Fruit fly (Drosophila melanogaster) whole organism, wandering third instar larva: ENCODE measurements around the gene BBS8.

Experiments used
- CrebA ChIP-seq: fragments of 200-800 bp; sonication (Bioruptor generic); optimal IDR thresholded peaks from 2 replicates; lab custom pipeline; 2016; ENCODE audit warnings: missing biosample characterization, mild to moderate bottlenecking, missing genetic modification characterization, borderline replicate concordance
- GATAd ChIP-seq: sonication (Bioruptor generic); optimal IDR thresholded peaks from 2 replicates; lab custom pipeline; 2016; ENCODE audit warnings: missing biosample characterization, missing genetic modification characterization
- HLH106 ChIP-seq: fragments of 200-800 bp; optimal IDR thresholded peaks from 3 replicates; lab custom pipeline; 2019; ENCODE audit warnings: missing biosample characterization, mild to moderate bottlenecking, missing genetic modification characterization, moderate library complexity
- Hnf4 ChIP-seq: fragments of 200-800 bp; sonication (Bioruptor generic); optimal IDR thresholded peaks from 2 replicates; lab custom pipeline; 2016; ENCODE audit warnings: missing biosample characterization, mild to moderate bottlenecking, missing genetic modification characterization
- Hr78 ChIP-seq: fragments of >200 bp; optimal IDR thresholded peaks from 2 replicates; lab custom pipeline; 2017; ENCODE audit warnings: missing biosample characterization, missing genetic modification characterization
- Rel ChIP-seq, 2 experiments: fragments of 200-800 bp; sonication (Bioruptor generic) in 1 of 2; optimal IDR thresholded peaks; 2 replicates in 1 of 2; 3 replicates in 1 of 2; lab custom pipeline; 2016 to 2019; ENCODE audit warnings: mild to moderate bottlenecking in 2 of 2, missing biosample characterization in 2 of 2, missing genetic modification characterization in 2 of 2, moderate library complexity in 1 of 2
- br ChIP-seq: fragments of 200-800 bp; sonication (Bioruptor generic); optimal IDR thresholded peaks from 2 replicates; lab custom pipeline; 2016; ENCODE audit warnings: missing biosample characterization, missing genetic modification characterization
- brk ChIP-seq: fragments of 200-800 bp; sonication (Bioruptor generic); optimal IDR thresholded peaks from 2 replicates; lab custom pipeline; 2016; ENCODE audit warnings: missing biosample characterization, mild to moderate bottlenecking, missing genetic modification characterization
- dl ChIP-seq, 2 experiments: fragments of 175-275, 200-275 bp in 1 of 2; fragments of 200-275 bp in 1 of 2; sonication (Bioruptor generic); optimal IDR thresholded peaks; lab custom pipeline; 2018; ENCODE audit warnings: mild to moderate bottlenecking in 2 of 2, missing biosample characterization in 2 of 2, missing genetic modification characterization in 2 of 2, moderate library complexity in 2 of 2; ENCODE audit not compliant: partially characterized antibody in 2 of 2, insufficient read depth in 1 of 2
- h ChIP-seq: fragments of 200-800 bp; sonication (Bioruptor generic); optimal IDR thresholded peaks from 3 replicates; lab custom pipeline; 2016; ENCODE audit warnings: missing biosample characterization, mild to moderate bottlenecking, missing genetic modification characterization
- jim ChIP-seq: fragments of 175-275, 200-325 bp; sonication (Bioruptor generic); optimal IDR thresholded peaks from 2 replicates; lab custom pipeline; 2016; ENCODE audit warnings: missing biosample characterization, mild to moderate bottlenecking, missing genetic modification characterization
- psq ChIP-seq: fragments of 200-800 bp; sonication (Bioruptor generic); optimal IDR thresholded peaks from 3 replicates; lab custom pipeline; 2017; ENCODE audit warnings: missing biosample characterization, mild to moderate bottlenecking, missing genetic modification characterization, moderate library complexity
- sv ChIP-seq: fragments of 200-800 bp; sonication (Bioruptor generic); optimal IDR thresholded peaks from 3 replicates; lab custom pipeline; 2016; ENCODE audit warnings: missing biosample characterization, missing genetic modification characterization
- usp ChIP-seq: fragments of >200 bp; optimal IDR thresholded peaks from 2 replicates; lab custom pipeline; 2017; ENCODE audit warnings: missing biosample characterization, missing genetic modification characterization

- TF ChIP-seq h (GFP tag; lab: Kevin White, UChicago) = no peak
- no peak for TF ChIP-seq usp
- no peak for TF ChIP-seq br (GFP tag; lab: Kevin White, UChicago)
- no peak for TF ChIP-seq Hnf4 (GFP tag; lab: Kevin White, UChicago)
- no peak for TF ChIP-seq Hr78 (GFP tag; lab: Kevin White, UChicago)
- no peak for TF ChIP-seq CrebA (GFP tag; lab: Kevin White, UChicago)
- TF ChIP-seq dl (GFP tag; optimal IDR thresholded peaks at IDR 0.05; lab: Kevin White, UChicago; ENCODE audit: insufficient read depth in 1 of 2, partially characterized antibody in 2 of 2) = no peak
- no peak for TF ChIP-seq Rel (GFP tag; optimal IDR thresholded peaks at IDR 0.05; lab: Kevin White, UChicago)
- peak; percentile 90 for TF ChIP-seq Rel (tag; optimal IDR thresholded peaks at IDR 0.05; lab: Kevin White, UChicago)
- TF ChIP-seq sv (GFP tag; lab: Kevin White, UChicago) = no peak
- no peak for TF ChIP-seq psq
- no peak for TF ChIP-seq HLH106
- no peak for TF ChIP-seq brk (GFP tag; lab: Kevin White, UChicago)
- no peak for TF ChIP-seq jim (GFP tag; lab: Kevin White, UChicago)
- no peak for TF ChIP-seq GATAd (GFP tag; lab: Kevin White, UChicago)
Measured at dm6 chr2L:426449-426848, 3.8 kb downstream of the BBS8 start.
